ENCODE assay signal across 5 fruit fly cellular contexts in genomic region chr2L:12495196-12495595, dm6.
A peak's percentile ranks its signal among the peaks of the same experiment; 100 is the strongest.
TF ChIP-seq lines count a peak whose summit lies in the region.

No protein-coding gene starts in this region.

- TF ChIP-seq CTCF in whole organism, embryonic (GFP tag; optimal IDR thresholded peaks at IDR 0.05; lab: Kevin White, UChicago) = no peak

TF ChIP-seq in whole organism, adult, 20 proteins besides CTCF, POLR2A, EP300 and RAD21:
- TF ChIP-seq cic (GFP tag; optimal IDR thresholded peaks at IDR 0.05; lab: Kevin White, UChicago) (peak; percentile 56), kay (GFP tag; lab: Kevin White, UChicago; ENCODE audit: borderline replicate concordance) (peak; percentile 35), ovo (GFP tag; optimal IDR thresholded peaks at IDR 0.05; lab: Kevin White, UChicago) (no peak), cnc (optimal IDR thresholded peaks at IDR 0.05; lab: Kevin White, UChicago) (peak in 1 of 2 experiments; percentile 5), CG33017 (tag; optimal IDR thresholded peaks at IDR 0.05; lab: Kevin White, UChicago) (no peak), CG11617 (GFP tag; optimal IDR thresholded peaks at IDR 0.05; lab: Kevin White, UChicago) (no peak), CG7101 (tag; optimal IDR thresholded peaks at IDR 0.05; lab: Kevin White, UChicago) (no peak)

TF ChIP-seq in whole organism, embryonic, 481 proteins besides CTCF, POLR2A, EP300 and RAD21:
- TF ChIP-seq exex (tag; optimal IDR thresholded peaks at IDR 0.05; lab: Kevin White, UChicago) = peak; percentile 64
- peak; percentile 11 for TF ChIP-seq mirr (GFP tag; optimal IDR thresholded peaks at IDR 0.05; lab: Kevin White, UChicago)
- TF ChIP-seq E2f1 (GFP tag; IDR thresholded peaks at IDR 0.05; lab: Robert Waterston, UW) = no peak
- peak in 1 of 2 experiments; percentile 1 for TF ChIP-seq Pdp1 (GFP tag; optimal IDR thresholded peaks at IDR 0.05; lab: Kevin White, UChicago)
- TF ChIP-seq sens (GFP tag; lab: Kevin White, UChicago) = peak; percentile 48
- no peak for TF ChIP-seq zen (tag; optimal IDR thresholded peaks at IDR 0.05; lab: Kevin White, UChicago)
- 0 out of 2 replicates have a peak, but pooled peaks have one; percentile 10 for TF ChIP-seq GATAe (GFP tag; conservative IDR thresholded peaks at IDR 0.05; lab: Robert Waterston, UW)
- no peak for TF ChIP-seq ase (GFP tag; IDR thresholded peaks at IDR 0.05; lab: Robert Waterston, UW)
- TF ChIP-seq gce (GFP tag; IDR thresholded peaks at IDR 0.05; lab: Robert Waterston, UW) = 0 out of 3 replicates have a peak, but pooled peaks have one; percentile 1
- TF ChIP-seq CG18599 (GFP tag; optimal IDR thresholded peaks at IDR 0.05; lab: Kevin White, UChicago) = peak; percentile 17

TF ChIP-seq in whole organism, prepupa, 60 proteins besides CTCF, POLR2A, EP300 and RAD21:
- peak; percentile 38 for TF ChIP-seq Eip93F (GFP tag; optimal IDR thresholded peaks at IDR 0.05; lab: Kevin White, UChicago)
- TF ChIP-seq dsx (GFP tag; optimal IDR thresholded peaks at IDR 0.05; lab: Kevin White, UChicago; ENCODE audit: poor library complexity, severe bottlenecking) = no peak
- TF ChIP-seq svp (GFP tag; lab: Kevin White, UChicago) = peak; percentile 45
- TF ChIP-seq cyc (GFP tag; optimal IDR thresholded peaks at IDR 0.05; lab: Kevin White, UChicago) = no peak
- TF ChIP-seq vri (GFP tag; optimal IDR thresholded peaks at IDR 0.05; lab: Kevin White, UChicago) = peak; percentile 53
- TF ChIP-seq CG6163 (GFP tag; IDR thresholded peaks at IDR 0.05; lab: Robert Waterston, UW) = no peak
- no peak for TF ChIP-seq dac (GFP tag; optimal IDR thresholded peaks at IDR 0.05; lab: Kevin White, UChicago)
- no peak for TF ChIP-seq CG8119 (GFP tag; IDR thresholded peaks at IDR 0.05; lab: Robert Waterston, UW)
- no peak for TF ChIP-seq eg (GFP tag; IDR thresholded peaks at IDR 0.05; lab: Robert Waterston, UW)
- TF ChIP-seq CG32006 (GFP tag; optimal IDR thresholded peaks at IDR 0.05; lab: Kevin White, UChicago) = no peak
- no peak for TF ChIP-seq Hr4 (GFP tag; optimal IDR thresholded peaks at IDR 0.05; lab: Kevin White, UChicago)
- TF ChIP-seq acj6 (GFP tag; optimal IDR thresholded peaks at IDR 0.05; lab: Kevin White, UChicago) = no peak
- no peak for TF ChIP-seq Hr39 (GFP tag; optimal IDR thresholded peaks at IDR 0.05; lab: Kevin White, UChicago)

TF ChIP-seq in whole organism, pupa, 21 proteins besides CTCF, POLR2A, EP300 and RAD21:
- TF ChIP-seq EcR (GFP tag; optimal IDR thresholded peaks at IDR 0.05; lab: Kevin White, UChicago) (peak; percentile 30), Ets98B (GFP tag; IDR thresholded peaks at IDR 0.05; lab: Robert Waterston, UW) (no peak)

TF ChIP-seq in whole organism, wandering third instar larva, 38 proteins besides CTCF, POLR2A, EP300 and RAD21:
- TF ChIP-seq usp (GFP tag; optimal IDR thresholded peaks at IDR 0.05; lab: Kevin White, UChicago) (no peak), CrebA (GFP tag; optimal IDR thresholded peaks at IDR 0.05; lab: Kevin White, UChicago; ENCODE audit: borderline replicate concordance) (peak; percentile 43)
TF ChIP-seq in whole organism, wandering third instar larva: peak in this region for 1.
